Fruit fly (Drosophila melanogaster): ENCODE results near the gene Gale.

dm6 chr3L:613578-614300 lies 34.6 kb upstream of the Gale start:
- peak; percentile 17 for TF ChIP-seq CG8301 (tag; optimal IDR thresholded peaks at IDR 0.05)
- TF ChIP-seq rn (GFP tag; IDR thresholded peaks at IDR 0.05), result no peak
